Worm (Caenorhabditis elegans) whole organism, L2 larva: ENCODE data around the gene T03F6.9.

ENCODE experiments used
- F13H6.1 ChIP-seq: sonication (generic microtip); optimal IDR thresholded peaks from 2 replicates; lab custom pipeline; 2016; ENCODE audit warnings: missing genetic modification characterization, missing compliant biosample characterization
- R02D3.7 ChIP-seq: fragments of 150-350 bp; optimal IDR thresholded peaks from 2 replicates; lab custom pipeline; 2014; ENCODE audit warnings: missing biosample characterization, missing genetic modification characterization
- ZK546.5 ChIP-seq: sonication (generic microtip); optimal IDR thresholded peaks from 2 replicates; lab custom pipeline; 2017; ENCODE audit warnings: missing biosample characterization, missing genetic modification characterization
- alr-1 ChIP-seq: fragments of 150-350 bp; optimal IDR thresholded peaks from 2 replicates; lab custom pipeline; 2014; ENCODE audit warnings: missing biosample characterization, missing genetic modification characterization
- aly-2 ChIP-seq: fragments of 150-350 bp; optimal IDR thresholded peaks from 2 replicates; lab custom pipeline; 2014; ENCODE audit warnings: missing biosample characterization, missing genetic modification characterization
- ceh-16 ChIP-seq: fragments of 150-350 bp; optimal IDR thresholded peaks from 2 replicates; lab custom pipeline; 2014; ENCODE audit warnings: missing biosample characterization, missing genetic modification characterization
- ceh-82 ChIP-seq: fragments of 150-350 bp; optimal IDR thresholded peaks from 2 replicates; lab custom pipeline; 2014; ENCODE audit warnings: missing biosample characterization, missing genetic modification characterization
- dmd-4 ChIP-seq: sonication (generic microtip); optimal IDR thresholded peaks from 2 replicates; lab custom pipeline; 2017; ENCODE audit warnings: missing biosample characterization, missing genetic modification characterization
- elt-1 ChIP-seq: fragments of 150-350 bp; optimal IDR thresholded peaks from 2 replicates; lab custom pipeline; 2014; ENCODE audit warnings: missing biosample characterization, missing genetic modification characterization
- elt-3 ChIP-seq: sonication (generic microtip); optimal IDR thresholded peaks from 2 replicates; lab custom pipeline; 2017; ENCODE audit warnings: missing biosample characterization, missing genetic modification characterization
- nhr-129 ChIP-seq: fragments of 150-350 bp; optimal IDR thresholded peaks from 2 replicates; lab custom pipeline; 2014; ENCODE audit warnings: missing biosample characterization, missing genetic modification characterization
- nhr-23 ChIP-seq: fragments of 150-350 bp; optimal IDR thresholded peaks from 2 replicates; lab custom pipeline; 2014; ENCODE audit warnings: missing biosample characterization, missing genetic modification reagents, missing genetic modification characterization
- nhr-77 ChIP-seq: fragments of 150-350 bp; optimal IDR thresholded peaks from 2 replicates; lab custom pipeline; 2014; ENCODE audit warnings: missing biosample characterization, missing genetic modification characterization
- peb-1 ChIP-seq: fragments of 150-350 bp; optimal IDR thresholded peaks from 2 replicates; lab custom pipeline; 2014; ENCODE audit warnings: missing biosample characterization, missing genetic modification characterization
- skn-1 ChIP-seq: sonication (generic microtip); optimal IDR thresholded peaks from 2 replicates; lab custom pipeline; 2017; ENCODE audit warnings: missing biosample characterization, missing genetic modification characterization
- unc-39 ChIP-seq: fragments of 150-350 bp; optimal IDR thresholded peaks from 2 replicates; lab custom pipeline; 2014; ENCODE audit warnings: missing biosample characterization, missing genetic modification characterization
- ztf-11 ChIP-seq: sonication (generic microtip); optimal IDR thresholded peaks from 2 replicates; lab custom pipeline; 2017; ENCODE audit warnings: missing biosample characterization, missing genetic modification characterization
- ztf-4 ChIP-seq: fragments of 150-350 bp; optimal IDR thresholded peaks from 2 replicates; lab custom pipeline; 2014; ENCODE audit warnings: missing biosample characterization, missing genetic modification characterization

Gene T03F6.9

ce11 chrIII:13322578-13322977 lies 48.3 kb downstream of the T03F6.9 start, which contains the start of gene F53A2.11:
F53A2.11 (minus strand) TSS chrIII:13322678.
- TF ChIP-seq R02D3.7 (tag; lab: Kevin White, UChicago) (no peak), ZK546.5 (tag; lab: Kevin White, UChicago) (no peak), ztf-4 (tag; lab: Kevin White, UChicago) (no peak), elt-3 (tag; lab: Kevin White, UChicago) (no peak), nhr-77 (no peak), peb-1 (tag; lab: Kevin White, UChicago) (no peak), unc-39 (tag; lab: Kevin White, UChicago) (no peak), ceh-16 (tag; lab: Kevin White, UChicago) (no peak), ceh-82 (tag; lab: Kevin White, UChicago) (no peak), nhr-23 (tag; lab: Kevin White, UChicago) (no peak), aly-2 (tag; lab: Kevin White, UChicago) (no peak), F13H6.1 (no peak), dmd-4 (tag; lab: Kevin White, UChicago) (no peak), elt-1 (tag; lab: Kevin White, UChicago) (no peak), skn-1 (tag; lab: Kevin White, UChicago) (no peak), ztf-11 (tag; lab: Kevin White, UChicago) (no peak), nhr-129 (no peak), alr-1 (tag; lab: Kevin White, UChicago) (no peak)
